Fruit fly (Drosophila melanogaster) whole organism, embryonic: ENCODE data around the gene kay.

Experiments
- Aef1 ChIP-seq: fragments of 200-800 bp; sonication (Bioruptor generic); IDR thresholded peaks from 3 replicates; pipeline ENCODE4 v1.3.6; 2022; ENCODE audit warnings: missing biosample characterization, missing genetic modification characterization
- CG10267 ChIP-seq: fragments of 200-800 bp; sonication (Bioruptor generic); optimal IDR thresholded peaks from 2 replicates; lab custom pipeline; 2018; ENCODE audit warnings: missing biosample characterization, mild to moderate bottlenecking, missing genetic modification characterization, moderate library complexity
- CG10979 ChIP-seq: fragments of 200-800 bp; sonication (Bioruptor generic); optimal IDR thresholded peaks from 2 replicates; lab custom pipeline; 2018; ENCODE audit warnings: missing biosample characterization, mild to moderate bottlenecking, missing genetic modification characterization, moderate library complexity
- CG12071 ChIP-seq: fragments of 200-800 bp; sonication (Bioruptor generic); optimal IDR thresholded peaks from 3 replicates; lab custom pipeline; 2018; ENCODE audit warnings: missing biosample characterization, mild to moderate bottlenecking, missing genetic modification characterization
- CG14014 ChIP-seq: fragments of 200-800 bp; sonication (Bioruptor generic); IDR thresholded peaks from 2 replicates; pipeline ENCODE4 v1.3.6; 2022; ENCODE audit warnings: missing biosample characterization, missing genetic modification characterization
- CG14441 ChIP-seq: fragments of 200-800 bp; sonication (Bioruptor generic); IDR thresholded peaks from 2 replicates; pipeline ENCODE4 v1.3.6; 2022; ENCODE audit warnings: missing biosample characterization, missing genetic modification characterization
- CG16813 ChIP-seq: fragments of 200-800 bp; sonication (Bioruptor generic); IDR thresholded peaks from 3 replicates; pipeline ENCODE4 v1.3.6; 2022; ENCODE audit warnings: missing biosample characterization, missing genetic modification characterization; ENCODE audit not compliant: partially characterized antibody
- CG17328 ChIP-seq: fragments of 200-800 bp; sonication (Bioruptor generic); IDR thresholded peaks from 2 replicates; pipeline ENCODE4 v1.3.6; 2022; ENCODE audit warnings: missing biosample characterization, missing genetic modification characterization
- CG17802 ChIP-seq: fragments of 200-800 bp; sonication (Bioruptor generic); optimal IDR thresholded peaks from 2 replicates; lab custom pipeline; 2018; ENCODE audit warnings: missing biosample characterization, mild to moderate bottlenecking, missing genetic modification characterization, moderate library complexity
- CG2678 ChIP-seq: fragments of 200-800 bp; sonication (Bioruptor generic); optimal IDR thresholded peaks from 3 replicates; lab custom pipeline; 2019; ENCODE audit warnings: missing biosample characterization, mild to moderate bottlenecking, missing genetic modification characterization, moderate library complexity
- CG30431 ChIP-seq: fragments of 200-800 bp; sonication (Bioruptor generic); optimal IDR thresholded peaks from 2 replicates; lab custom pipeline; 2017; ENCODE audit warnings: missing biosample characterization, missing genetic modification characterization
- CG31365 ChIP-seq: fragments of 200-800 bp; sonication (Bioruptor generic); optimal IDR thresholded peaks from 2 replicates; lab custom pipeline; 2018; ENCODE audit warnings: missing biosample characterization, mild to moderate bottlenecking, missing genetic modification characterization
- CG31441 ChIP-seq: fragments of 200-800 bp; sonication (Bioruptor generic); IDR thresholded peaks from 2 replicates; pipeline ENCODE4 v1.3.6; 2022; ENCODE audit warnings: missing biosample characterization, missing genetic modification characterization
- CG5245 ChIP-seq: fragments of 200-800 bp; sonication (Bioruptor generic); optimal IDR thresholded peaks from 3 replicates; lab custom pipeline; 2016; ENCODE audit warnings: missing biosample characterization, missing genetic modification characterization
- CG9609 ChIP-seq: fragments of 200-800 bp; sonication (Bioruptor generic); optimal IDR thresholded peaks from 3 replicates; lab custom pipeline; 2016; ENCODE audit warnings: missing biosample characterization, missing genetic modification characterization
- Dll ChIP-seq: fragments of 200-800 bp; sonication (Bioruptor generic); IDR thresholded peaks from 4 replicates; pipeline ENCODE4 v1.3.6; 2022; ENCODE audit warnings: missing biosample characterization, missing genetic modification characterization; ENCODE audit not compliant: partially characterized antibody
- Eip74EF ChIP-seq, 2 experiments: fragments of 200-800 bp in 1 of 2; fragments of >200 bp in 1 of 2; sonication (Bioruptor generic) in 1 of 2; optimal IDR thresholded peaks; 2 replicates each; lab custom pipeline; 2017 to 2019; ENCODE audit warnings: missing biosample characterization in 2 of 2, missing genetic modification characterization in 2 of 2, mild to moderate bottlenecking in 1 of 2, moderate library complexity in 1 of 2
- HHEX ChIP-seq: fragments of 200-800 bp; sonication (Bioruptor generic); optimal IDR thresholded peaks from 3 replicates; lab custom pipeline; 2017; ENCODE audit warnings: missing biosample characterization, mild to moderate bottlenecking, missing genetic modification characterization, missing genetic modification reagents
- Hmx ChIP-seq: fragments of 200-800 bp; sonication (Bioruptor generic); optimal IDR thresholded peaks from 2 replicates; lab custom pipeline; 2016; ENCODE audit warnings: missing biosample characterization, missing genetic modification characterization
- Hr51 ChIP-seq, 2 experiments: fragments of 200-800 bp; sonication (Bioruptor generic); optimal IDR thresholded peaks; 2 replicates in 1 of 2; 3 replicates in 1 of 2; lab custom pipeline; 2016 to 2018; ENCODE audit warnings: missing biosample characterization in 2 of 2, missing genetic modification characterization in 2 of 2, mild to moderate bottlenecking in 1 of 2, moderate library complexity in 1 of 2
- NC2β ChIP-seq: fragments of 200-800 bp; sonication (Bioruptor generic); optimal IDR thresholded peaks from 2 replicates; lab custom pipeline; 2016; ENCODE audit warnings: missing biosample characterization, missing genetic modification characterization
- NK7.1 ChIP-seq: fragments of 200-800 bp; sonication (Bioruptor generic); optimal IDR thresholded peaks from 3 replicates; lab custom pipeline; 2016; ENCODE audit warnings: missing biosample characterization, missing genetic modification characterization
- Nf-YC ChIP-seq: fragments of 200-800 bp; optimal IDR thresholded peaks from 3 replicates; lab custom pipeline; 2019; ENCODE audit warnings: missing biosample characterization, mild to moderate bottlenecking, missing genetic modification characterization, moderate library complexity
- Poxn ChIP-seq: fragments of 200-800 bp; sonication (Bioruptor generic); IDR thresholded peaks from 2 replicates; pipeline ENCODE4 v1.3.6; 2022; ENCODE audit warnings: missing biosample characterization, missing genetic modification characterization
- Sry-δ ChIP-seq: fragments of 200-800 bp; sonication (Bioruptor generic); optimal IDR thresholded peaks from 2 replicates; lab custom pipeline; 2016; ENCODE audit warnings: missing biosample characterization, missing genetic modification characterization
- Stat92E ChIP-seq, 3 experiments: fragments of >200 bp in 2 of 3; fragments of 200-800 bp in 1 of 3; sonication (Bioruptor generic) in 1 of 3; optimal IDR thresholded peaks; 2 replicates each; lab custom pipeline; 2017 to 2019; ENCODE audit warnings: missing biosample characterization in 3 of 3, missing genetic modification characterization in 3 of 3, mild to moderate bottlenecking in 1 of 3, moderate library complexity in 1 of 3
- ara ChIP-seq: fragments of 200-800 bp; sonication (Bioruptor generic); IDR thresholded peaks from 2 replicates; pipeline ENCODE4 v1.3.6; 2022; ENCODE audit warnings: missing biosample characterization, missing genetic modification characterization
- chn ChIP-seq: fragments of 200-800 bp; sonication (Bioruptor generic); optimal IDR thresholded peaks from 2 replicates; lab custom pipeline; 2016; ENCODE audit warnings: missing biosample characterization, missing genetic modification characterization
- croc ChIP-seq: fragments of 200-800 bp; sonication (Bioruptor generic); conservative IDR thresholded peaks from 3 replicates; pipeline ENCODE4 v1.3.6; 2022; ENCODE audit warnings: missing biosample characterization, missing genetic modification characterization
- dimm ChIP-seq: fragments of 200-800 bp; sonication (Bioruptor generic); IDR thresholded peaks from 2 replicates; pipeline ENCODE4 v1.3.6; 2022; ENCODE audit warnings: missing biosample characterization, missing genetic modification characterization
- dmrt11E ChIP-seq: fragments of 200-800 bp; sonication (Bioruptor generic); optimal IDR thresholded peaks from 3 replicates; lab custom pipeline; 2018; ENCODE audit warnings: missing biosample characterization, mild to moderate bottlenecking, missing genetic modification characterization, moderate library complexity
- dmrt99B ChIP-seq: fragments of 200-800 bp; sonication (Bioruptor generic); optimal IDR thresholded peaks from 2 replicates; lab custom pipeline; 2018; ENCODE audit warnings: missing biosample characterization, mild to moderate bottlenecking, missing genetic modification characterization, moderate library complexity
- emc ChIP-seq: fragments of 200-800 bp; sonication (Bioruptor generic); optimal IDR thresholded peaks from 2 replicates; lab custom pipeline; 2016; ENCODE audit warnings: missing biosample characterization, missing genetic modification characterization
- ems ChIP-seq: fragments of 200-800 bp; sonication (Bioruptor generic); optimal IDR thresholded peaks from 3 replicates; lab custom pipeline; 2016; ENCODE audit warnings: missing biosample characterization, missing genetic modification characterization
- en ChIP-seq: fragments of 200-800 bp; sonication (Bioruptor generic); optimal IDR thresholded peaks from 2 replicates; lab custom pipeline; 2016; ENCODE audit warnings: missing biosample characterization, missing genetic modification characterization
- grn ChIP-seq: fragments of 200-800 bp; sonication (Bioruptor generic); optimal IDR thresholded peaks from 3 replicates; lab custom pipeline; 2017; ENCODE audit warnings: missing biosample characterization, missing genetic modification characterization
- gsb ChIP-seq: fragments of 200-800 bp; sonication (Bioruptor generic); IDR thresholded peaks from 2 replicates; pipeline ENCODE4 v1.3.6; 2022; ENCODE audit warnings: missing biosample characterization, missing genetic modification characterization
- hkb ChIP-seq, 2 experiments: fragments of 200-800 bp in 1 of 2; fragments of >200 bp in 1 of 2; sonication (Bioruptor generic) in 1 of 2; IDR thresholded peaks in 1 of 2; optimal IDR thresholded peaks in 1 of 2; 2 replicates each; pipeline versions ENCODE4 v1.3.6 to Lab custom; 2017 to 2022; ENCODE audit warnings: missing biosample characterization in 1 of 2, missing genetic modification characterization in 1 of 2
- lola ChIP-seq, 3 experiments: fragments of >200 bp in 2 of 3; fragments of 200-800 bp in 1 of 3; sonication (Bioruptor generic) in 1 of 3; optimal IDR thresholded peaks; 2 replicates each; lab custom pipeline; 2017 to 2019; ENCODE audit warnings: missing biosample characterization in 3 of 3, missing genetic modification characterization in 3 of 3, mild to moderate bottlenecking in 1 of 3, moderate library complexity in 1 of 3
- mam ChIP-seq: fragments of 200-800 bp; sonication (Bioruptor generic); optimal IDR thresholded peaks from 3 replicates; lab custom pipeline; 2016; ENCODE audit warnings: missing biosample characterization, missing genetic modification characterization
- nerfin-2 ChIP-seq: fragments of 200-800 bp; sonication (Bioruptor generic); IDR thresholded peaks from 2 replicates; pipeline ENCODE4 v1.3.6; 2022; ENCODE audit warnings: missing biosample characterization, missing genetic modification characterization; ENCODE audit not compliant: partially characterized antibody
- stc ChIP-seq: fragments of 200-800 bp; sonication (Bioruptor generic); IDR thresholded peaks from 2 replicates; pipeline ENCODE4 v1.3.6; 2022; ENCODE audit warnings: missing biosample characterization, missing genetic modification characterization
- tio ChIP-seq: fragments of 200-800 bp; sonication (Bioruptor generic); optimal IDR thresholded peaks from 2 replicates; lab custom pipeline; 2017; ENCODE audit warnings: missing biosample characterization, missing genetic modification characterization, inconsistent platforms
- trh ChIP-seq: fragments of 200-800 bp; sonication (Bioruptor generic); optimal IDR thresholded peaks from 2 replicates; lab custom pipeline; 2016; ENCODE audit warnings: missing biosample characterization, missing genetic modification characterization
- vnd ChIP-seq: fragments of 200-800 bp; sonication (Bioruptor generic); IDR thresholded peaks from 3 replicates; pipeline ENCODE4 v1.3.6; 2022; ENCODE audit warnings: missing biosample characterization, missing genetic modification characterization; ENCODE audit not compliant: partially characterized antibody
- wor ChIP-seq: fragments of 200-800 bp; sonication (Bioruptor generic); IDR thresholded peaks from 2 replicates; pipeline ENCODE4 v1.3.6; 2022; ENCODE audit warnings: missing biosample characterization, missing genetic modification characterization
- zfh1 ChIP-seq: fragments of 200-800 bp; sonication (Bioruptor generic); IDR thresholded peaks from 3 replicates; pipeline ENCODE4 v1.3.6; 2022; ENCODE audit warnings: missing biosample characterization, missing genetic modification characterization

Gene kay

DNA sequence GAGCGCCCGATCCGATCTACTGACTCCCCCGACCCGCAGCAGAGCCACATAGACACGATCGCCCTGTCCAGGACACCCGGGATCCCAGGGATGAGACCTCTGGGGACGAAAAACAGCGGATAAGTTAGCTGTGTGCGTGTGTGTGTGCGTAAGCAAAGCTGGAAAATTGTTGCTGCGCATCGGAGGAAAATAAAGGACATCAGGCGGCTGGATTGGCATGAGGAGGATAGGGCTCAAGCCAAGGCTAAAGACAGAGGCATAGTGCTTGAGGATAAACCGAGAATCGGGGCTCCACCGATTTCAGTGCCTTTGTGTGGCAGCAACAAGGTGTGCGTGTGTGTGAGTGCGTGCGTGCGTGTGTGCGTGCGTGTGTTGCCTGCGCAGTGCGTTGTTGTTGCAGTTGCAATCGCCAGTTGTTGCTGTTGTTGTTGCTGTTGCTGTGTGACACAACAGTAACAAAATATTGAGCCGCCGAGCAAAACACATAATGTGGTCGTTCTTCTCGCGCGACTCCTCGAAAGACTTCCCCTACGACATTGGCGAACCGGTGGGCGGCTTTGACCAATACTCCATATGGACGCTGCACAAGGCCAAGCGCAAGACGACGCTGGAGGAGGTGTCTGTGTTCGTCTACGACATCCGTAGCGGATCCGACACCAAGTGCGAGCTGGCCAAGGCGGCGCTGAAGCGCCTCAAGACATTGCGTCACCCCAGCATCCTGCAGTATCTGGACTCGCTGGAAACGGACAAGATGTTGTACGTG lies 16.3 kb upstream of the kay start (continued):
- TF ChIP-seq Aef1 (GFP tag; lab: Robert Waterston, UW), result peak; percentile 16; the same call in 1 of the 3 replicates
- peak; percentile 76; the same call in 2 of the 4 replicates for TF ChIP-seq Dll (GFP tag; lab: Robert Waterston, UW)
- TF ChIP-seq gsb (GFP tag; lab: Robert Waterston, UW), result no peak
- no peak for TF ChIP-seq dimm (GFP tag; lab: Robert Waterston, UW)
- TF ChIP-seq CG10267 (tag; lab: Kevin White, UChicago), result no peak
- TF ChIP-seq en, result no peak
- no peak for TF ChIP-seq CG5245 (GFP tag; lab: Kevin White, UChicago)
- TF ChIP-seq lola (GFP tag; optimal IDR thresholded peaks at IDR 0.05; lab: Kevin White, UChicago), result no peak
- no peak for TF ChIP-seq grn (GFP tag; lab: Kevin White, UChicago)

DNA sequence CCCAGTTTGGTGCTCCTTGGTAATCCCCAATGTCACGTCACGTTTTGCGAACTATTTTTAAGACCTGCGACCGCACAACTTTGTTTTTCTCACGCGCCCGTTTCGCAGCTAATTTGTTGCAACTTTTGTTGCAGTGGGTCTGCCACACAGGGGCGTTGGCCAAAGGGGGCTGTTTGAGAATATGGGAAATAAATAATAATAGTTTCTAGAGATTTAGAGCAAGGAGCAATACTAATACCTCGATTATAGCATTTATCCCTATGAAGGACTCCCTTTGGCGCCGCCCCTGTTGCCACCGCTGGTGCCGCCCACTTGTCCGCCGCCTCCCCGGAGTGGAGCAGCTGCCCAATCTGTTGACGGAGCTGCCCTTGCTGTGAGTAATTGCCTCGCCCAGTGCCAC lies 10.5 kb upstream of the kay start:
- no peak for TF ChIP-seq CG12071 (GFP tag; lab: Kevin White, UChicago)
- no peak for TF ChIP-seq NC2β (GFP tag; lab: Kevin White, UChicago)
- TF ChIP-seq chn (GFP tag; lab: Kevin White, UChicago), result no peak
- TF ChIP-seq zfh1 (GFP tag; lab: Robert Waterston, UW), result peak; percentile 59; the same call in 2 of the 3 replicates
- peak; percentile 20 for TF ChIP-seq CG10979 (tag; lab: Kevin White, UChicago)
- TF ChIP-seq Nf-YC, result no peak
- no peak for TF ChIP-seq Poxn (GFP tag; lab: Robert Waterston, UW)
- no peak for TF ChIP-seq Hr51 (GFP tag; optimal IDR thresholded peaks at IDR 0.05; lab: Kevin White, UChicago)
- TF ChIP-seq vnd (GFP tag; lab: Robert Waterston, UW), result no peak
- TF ChIP-seq wor, result no peak
- no peak for TF ChIP-seq CG2678
- TF ChIP-seq CG31441 (GFP tag; lab: Robert Waterston, UW), result no peak
- no peak for TF ChIP-seq dmrt11E
- TF ChIP-seq ara (GFP tag; lab: Robert Waterston, UW), result peak; percentile 34; the same call in 1 of the 2 replicates
- no peak for TF ChIP-seq CG9609 (GFP tag; lab: Kevin White, UChicago)
- no peak; the same call in 2 of the 3 replicates for TF ChIP-seq croc (GFP tag; lab: Robert Waterston, UW)
- peak; percentile 3 for TF ChIP-seq ems (GFP tag; lab: Kevin White, UChicago)
- TF ChIP-seq CG16813 (GFP tag; lab: Robert Waterston, UW), result no peak
- no peak for TF ChIP-seq Stat92E (GFP tag; optimal IDR thresholded peaks at IDR 0.05; lab: Kevin White, UChicago)
- TF ChIP-seq nerfin-2, result no peak
- TF ChIP-seq tio (GFP tag; lab: Kevin White, UChicago), result no peak
- no peak for TF ChIP-seq CG31365 (tag; lab: Kevin White, UChicago)
- TF ChIP-seq Eip74EF (GFP tag; optimal IDR thresholded peaks at IDR 0.05; lab: Kevin White, UChicago), result no peak
- TF ChIP-seq mam (GFP tag; lab: Kevin White, UChicago), result no peak
- no peak for TF ChIP-seq HHEX (GFP tag; lab: Kevin White, UChicago)
- no peak for TF ChIP-seq trh (GFP tag; lab: Kevin White, UChicago)
- no peak for TF ChIP-seq Hmx (GFP tag; lab: Kevin White, UChicago)
- TF ChIP-seq CG14014 (GFP tag; lab: Robert Waterston, UW), result no peak
- TF ChIP-seq CG14441 (GFP tag; lab: Robert Waterston, UW), result peak; percentile 66
- 0 out of 2 replicates have a peak, but pooled peaks have one; percentile 27 for TF ChIP-seq stc
- no peak for TF ChIP-seq hkb (optimal IDR thresholded peaks at IDR 0.05; lab: Kevin White, UChicago)
- 0 out of 2 replicates have a peak, but pooled peaks have one; percentile 14 for TF ChIP-seq hkb (GFP tag; IDR thresholded peaks at IDR 0.05; lab: Robert Waterston, UW)
- no peak for TF ChIP-seq CG30431
- no peak for TF ChIP-seq dmrt99B (tag; lab: Kevin White, UChicago)
- TF ChIP-seq emc (GFP tag; lab: Kevin White, UChicago), result no peak
- TF ChIP-seq Sry-δ (GFP tag; lab: Kevin White, UChicago), result no peak
- no peak for TF ChIP-seq NK7.1
- 0 out of 2 replicates have a peak, but pooled peaks have one; percentile 18 for TF ChIP-seq CG17328
- TF ChIP-seq CG17802 (tag; lab: Kevin White, UChicago), result no peak
